Fruit fly (Drosophila melanogaster): Measurements from ENCODE around the gene Mur18B.

Gene Mur18B

dm6 chrX:19179696-19180255 lies 33.3 kb upstream of the Mur18B start, which contains the start of the genes CG7556 and CG7453 (continued):
- TF ChIP-seq nau (GFP tag; optimal IDR thresholded peaks at IDR 0.05), result peak; percentile 34
- TF ChIP-seq gsb-n (tag; optimal IDR thresholded peaks at IDR 0.05), result peak; percentile 57
- TF ChIP-seq CG12744 (GFP tag; optimal IDR thresholded peaks at IDR 0.05), result peak; percentile 41
- peak; percentile 72 to 79 for TF ChIP-seq chif (GFP tag; optimal IDR thresholded peaks at IDR 0.05)
- no peak for TF ChIP-seq ac (GFP tag; optimal IDR thresholded peaks at IDR 0.05)
- TF ChIP-seq CG3995 (GFP tag; optimal IDR thresholded peaks at IDR 0.05), result peak; percentile 23
- TF ChIP-seq CG17385 (GFP tag; optimal IDR thresholded peaks at IDR 0.05), result peak; percentile 63
- peak; percentile 22 for TF ChIP-seq zen (tag; optimal IDR thresholded peaks at IDR 0.05)
- TF ChIP-seq fd96Cb (tag; optimal IDR thresholded peaks at IDR 0.05), result peak; percentile 46
- peak; percentile 78 for TF ChIP-seq sr (GFP tag; IDR thresholded peaks at IDR 0.05)
- TF ChIP-seq Oaz (GFP tag; IDR thresholded peaks at IDR 0.05), result no peak
- no peak for TF ChIP-seq CG12071 (GFP tag; optimal IDR thresholded peaks at IDR 0.05)
- TF ChIP-seq yki (optimal IDR thresholded peaks at IDR 0.05), result no peak
- no peak for TF ChIP-seq cas (GFP tag; IDR thresholded peaks at IDR 0.05)
- 0 out of 2 replicates have a peak, but pooled peaks have one; percentile 32 for TF ChIP-seq Taf1 (GFP tag; IDR thresholded peaks at IDR 0.05)
- TF ChIP-seq Fer3 (tag; optimal IDR thresholded peaks at IDR 0.05), result peak; percentile 54
- no peak for TF ChIP-seq dan (GFP tag; IDR thresholded peaks at IDR 0.05)
- TF ChIP-seq CG30020 (tag; optimal IDR thresholded peaks at IDR 0.05), result peak; percentile 72
- no peak for TF ChIP-seq Kr (GFP tag; optimal IDR thresholded peaks at IDR 0.05)
- peak; percentile 47 for TF ChIP-seq CG12219 (GFP tag; optimal IDR thresholded peaks at IDR 0.05)
- peak; percentile 63 for TF ChIP-seq CG7786 (GFP tag; optimal IDR thresholded peaks at IDR 0.05)
- TF ChIP-seq eyg (GFP tag; optimal IDR thresholded peaks at IDR 0.05), result peak; percentile 19
- TF ChIP-seq cwo (GFP tag; optimal IDR thresholded peaks at IDR 0.05), result peak; percentile 54
- TF ChIP-seq tll (GFP tag; optimal IDR thresholded peaks at IDR 0.05), result no peak
- no peak for TF ChIP-seq pfk (GFP tag; optimal IDR thresholded peaks at IDR 0.05)
- TF ChIP-seq otp (GFP tag; IDR thresholded peaks at IDR 0.05), result no peak
- peak in 1 of 3 experiments; percentile 80 for TF ChIP-seq lola (GFP tag; optimal IDR thresholded peaks at IDR 0.05)
- peak; percentile 77 for TF ChIP-seq CG13424 (tag; optimal IDR thresholded peaks at IDR 0.05)
- no peak for TF ChIP-seq Doc2 (GFP tag; IDR thresholded peaks at IDR 0.05)
- peak; percentile 83 for TF ChIP-seq bab2 (GFP tag; optimal IDR thresholded peaks at IDR 0.05)
- peak; percentile 63 for TF ChIP-seq D19A (tag; optimal IDR thresholded peaks at IDR 0.05)
- TF ChIP-seq CG34376 (GFP tag; optimal IDR thresholded peaks at IDR 0.05), result peak; percentile 54
- no peak for TF ChIP-seq mld (GFP tag; IDR thresholded peaks at IDR 0.05; ENCODE audit: partially characterized antibody)
- TF ChIP-seq Nf-YB (GFP tag; optimal IDR thresholded peaks at IDR 0.05), result peak; percentile 51
- peak; percentile 54 for TF ChIP-seq CG9437 (GFP tag; optimal IDR thresholded peaks at IDR 0.05)
- peak; percentile 41 for TF ChIP-seq slou (GFP tag; optimal IDR thresholded peaks at IDR 0.05)
- peak; percentile 83 for TF ChIP-seq MBD-R2 (GFP tag; IDR thresholded peaks at IDR 0.05)
- TF ChIP-seq stwl (tag; optimal IDR thresholded peaks at IDR 0.05), result peak; percentile 2
- no peak for TF ChIP-seq bbx (GFP tag; IDR thresholded peaks at IDR 0.05; ENCODE audit: partially characterized antibody)
- TF ChIP-seq CG9817 (tag; optimal IDR thresholded peaks at IDR 0.05), result peak; percentile 62
- TF ChIP-seq Hand (GFP tag; optimal IDR thresholded peaks at IDR 0.05), result no peak
- peak; percentile 67 for TF ChIP-seq CG3847 (GFP tag; IDR thresholded peaks at IDR 0.05)
- TF ChIP-seq CG9797 (GFP tag; optimal IDR thresholded peaks at IDR 0.05), result peak; percentile 8
- peak; percentile 73 for TF ChIP-seq Meics (GFP tag; optimal IDR thresholded peaks at IDR 0.05)
- no peak for TF ChIP-seq fd64A (GFP tag; optimal IDR thresholded peaks at IDR 0.05)
- peak; percentile 45; the same call in 1 of the 2 replicates for TF ChIP-seq Ada2b (GFP tag; IDR thresholded peaks at IDR 0.05)
- TF ChIP-seq ttk (GFP tag; IDR thresholded peaks at IDR 0.05), result no peak
- TF ChIP-seq Hr78 (GFP tag; optimal IDR thresholded peaks at IDR 0.05), result no peak
- peak; percentile 7 for TF ChIP-seq kni (GFP tag; optimal IDR thresholded peaks at IDR 0.05)
